Worm (Caenorhabditis elegans): Measurements from ENCODE around the gene F31B12.4.

F31B12.4 gene

ce11 chrX:10766123-10766622 lies 38.4 kb upstream of the F31B12.4 start (continued):
- TF ChIP-seq mdl-1 (tag; optimal IDR thresholded peaks at IDR 0.05) (peak; percentile 70 to 96), nhr-76 (tag; optimal IDR thresholded peaks at IDR 0.05) (no peak), ceh-90 (tag; optimal IDR thresholded peaks at IDR 0.05) (no peak), snu-23 (GFP tag; optimal IDR thresholded peaks at IDR 0.05) (peak; percentile 99), rnt-1 (tag; optimal IDR thresholded peaks at IDR 0.05) (peak; percentile 90), fkh-10 (GFP tag; optimal IDR thresholded peaks at IDR 0.05) (peak; percentile 98), nhr-19 (GFP tag; conservative IDR thresholded peaks at IDR 0.05) (peak; percentile 94), dsc-1 (tag; optimal IDR thresholded peaks at IDR 0.05) (peak; percentile 97), hlh-4 (tag; optimal IDR thresholded peaks at IDR 0.05) (no peak), lin-14 (GFP tag; optimal IDR thresholded peaks at IDR 0.05) (peak; percentile 100), hpl-2 (GFP tag; optimal IDR thresholded peaks at IDR 0.05) (peak; percentile 64), elt-2 (tag; optimal IDR thresholded peaks at IDR 0.05) (peak; percentile 95), fos-1 (tag; optimal IDR thresholded peaks at IDR 0.05) (peak; percentile 95), pqm-1 (tag; optimal IDR thresholded peaks at IDR 0.05) (peak; percentile 53)

ce11 chrX:10766966-10767644 lies 37.4 kb upstream of the F31B12.4 start:
- TF ChIP-seq lsy-2 (tag; optimal IDR thresholded peaks at IDR 0.05) (peak in 1 of 2 experiments; percentile 6), nhr-77 (tag; optimal IDR thresholded peaks at IDR 0.05) (peak; percentile 62), nhr-28 (tag; optimal IDR thresholded peaks at IDR 0.05) (no peak), lin-14 (GFP tag; optimal IDR thresholded peaks at IDR 0.05) (peak; percentile 34), egl-13 (tag; optimal IDR thresholded peaks at IDR 0.05) (no peak), mep-1 (tag; optimal IDR thresholded peaks at IDR 0.05) (no peak), nhr-20 (tag; optimal IDR thresholded peaks at IDR 0.05) (peak; percentile 17), egl-27 (tag; optimal IDR thresholded peaks at IDR 0.05) (peak in 1 of 2 experiments; percentile 57), snpc-4 (tag; optimal IDR thresholded peaks at IDR 0.05) (no peak), blmp-1 (tag; optimal IDR thresholded peaks at IDR 0.05) (peak; percentile 47), nhr-19 (GFP tag; conservative IDR thresholded peaks at IDR 0.05) (0 out of 2 replicates have a peak, but pooled peaks have one; percentile 8), nhr-11 (tag; optimal IDR thresholded peaks at IDR 0.05) (no peak), tbx-2 (tag; optimal IDR thresholded peaks at IDR 0.05) (peak; percentile 49), alr-1 (tag; optimal IDR thresholded peaks at IDR 0.05; ENCODE audit: borderline replicate concordance) (no peak), nhr-71 (tag; optimal IDR thresholded peaks at IDR 0.05) (peak; percentile 54), mef-2 (tag; optimal IDR thresholded peaks at IDR 0.05) (no peak), sup-37 (GFP tag; optimal IDR thresholded peaks at IDR 0.05) (no peak), mdl-1 (tag; optimal IDR thresholded peaks at IDR 0.05) (peak in 1 of 2 experiments; percentile 35), fkh-4 (tag; optimal IDR thresholded peaks at IDR 0.05; ENCODE audit: borderline replicate concordance) (no peak), dsc-1 (tag; optimal IDR thresholded peaks at IDR 0.05) (no peak)

ce11 chrX:10767669-10768068 lies 36.9 kb upstream of the F31B12.4 start:
- TF ChIP-seq unc-86 (tag; optimal IDR thresholded peaks at IDR 0.05) = no peak
- TF ChIP-seq ceh-88 (GFP tag; IDR thresholded peaks at IDR 0.05) = 0 out of 2 replicates have a peak, but pooled peaks have one; percentile 26
- peak; percentile 24 for TF ChIP-seq lin-14 (GFP tag; optimal IDR thresholded peaks at IDR 0.05)
- TF ChIP-seq tbx-2 (tag; optimal IDR thresholded peaks at IDR 0.05) = no peak
- TF ChIP-seq C04F5.9 (tag; optimal IDR thresholded peaks at IDR 0.05) = no peak
- TF ChIP-seq unc-130 (tag; optimal IDR thresholded peaks at IDR 0.05) = no peak
- no peak for TF ChIP-seq pqm-1 (tag; optimal IDR thresholded peaks at IDR 0.05)
- no peak for TF ChIP-seq rnt-1 (tag; optimal IDR thresholded peaks at IDR 0.05)
- no peak for TF ChIP-seq ztf-4 (tag; optimal IDR thresholded peaks at IDR 0.05)
- no peak for TF ChIP-seq lsy-2 (tag; optimal IDR thresholded peaks at IDR 0.05)
- peak; percentile 72 for TF ChIP-seq blmp-1 (tag; optimal IDR thresholded peaks at IDR 0.05)
- TF ChIP-seq xbp-1 (tag; optimal IDR thresholded peaks at IDR 0.05) = no peak
- no peak for TF ChIP-seq nhr-85 (tag)
- TF ChIP-seq aly-2 (tag; optimal IDR thresholded peaks at IDR 0.05) = no peak
- no peak for TF ChIP-seq mep-1 (tag; optimal IDR thresholded peaks at IDR 0.05)

All from whole organism, L1 larva.